Worm (Caenorhabditis elegans) whole organism, early embryonic: ENCODE results near the gene msrp-7.

Experiments
- B0310.2 ChIP-seq: sonication (generic microtip); optimal IDR thresholded peaks from 2 replicates; lab custom pipeline; 2016; ENCODE audit warnings: mild to moderate bottlenecking, missing genetic modification characterization, missing compliant biosample characterization
- F13C5.2 ChIP-seq: sonication (generic microtip); optimal IDR thresholded peaks from 2 replicates; lab custom pipeline; 2017; ENCODE audit warnings: mild to moderate bottlenecking, missing genetic modification characterization, inconsistent platforms, missing compliant biosample characterization
- aly-1 ChIP-seq: sonication (generic microtip); optimal IDR thresholded peaks from 2 replicates; lab custom pipeline; 2016; ENCODE audit warnings: missing genetic modification characterization, missing compliant biosample characterization
- ama-1 ChIP-seq: fragments of 150-350 bp; optimal IDR thresholded peaks from 2 replicates; lab custom pipeline; 2014
- ceh-13 ChIP-seq: fragments of 200-800 bp; sonication (Bioruptor generic); optimal IDR thresholded peaks from 2 replicates; lab custom pipeline; 2018; ENCODE audit warnings: mild to moderate bottlenecking, missing genetic modification characterization, missing compliant biosample characterization
- ceh-36 ChIP-seq: sonication (generic microtip); optimal IDR thresholded peaks from 2 replicates; lab custom pipeline; 2016; ENCODE audit warnings: missing genetic modification characterization, inconsistent platforms, missing compliant biosample characterization
- ets-7 ChIP-seq: sonication (generic microtip); optimal IDR thresholded peaks from 2 replicates; lab custom pipeline; 2016; ENCODE audit warnings: missing genotype, missing genetic modification characterization, missing compliant biosample characterization
- flt-1 ChIP-seq: fragments of 200-800 bp; sonication (Bioruptor generic); IDR thresholded peaks from 2 replicates; pipeline ENCODE4 v1.3.6; 2022; ENCODE audit warnings: missing genetic modification characterization, missing compliant biosample characterization
- hmbx-1 ChIP-seq: sonication (generic microtip); optimal IDR thresholded peaks from 2 replicates; lab custom pipeline; 2016; ENCODE audit warnings: mild to moderate bottlenecking, missing genetic modification characterization, missing compliant biosample characterization
- hmg-4 ChIP-seq: fragments of 200-800 bp; sonication (Bioruptor generic); optimal IDR thresholded peaks from 2 replicates; lab custom pipeline; 2018; ENCODE audit warnings: mild to moderate bottlenecking, missing genetic modification characterization, missing compliant biosample characterization
- hnd-1 ChIP-seq: sonication (generic microtip); optimal IDR thresholded peaks from 2 replicates; lab custom pipeline; 2016; ENCODE audit warnings: missing genetic modification characterization, missing compliant biosample characterization
- pes-1 ChIP-seq: fragments of 200-800 bp; sonication (Bioruptor generic); IDR thresholded peaks from 2 replicates; pipeline ENCODE4 v1.3.6; 2022; ENCODE audit warnings: missing genetic modification reagents, missing genetic modification characterization, missing compliant biosample characterization
- scrt-1 ChIP-seq: fragments of 200-800 bp; sonication (Bioruptor generic); IDR thresholded peaks from 2 replicates; pipeline ENCODE4 v1.3.6; 2022; ENCODE audit warnings: missing genetic modification characterization, missing compliant biosample characterization
- sea-1 ChIP-seq: fragments of 200-800 bp; sonication (Bioruptor generic); conservative IDR thresholded peaks from 2 replicates; pipeline ENCODE4 v1.3.6; 2022; ENCODE audit warnings: missing genetic modification characterization, missing compliant biosample characterization
- tbx-11 ChIP-seq: fragments of 200-800 bp; sonication (Bioruptor generic); IDR thresholded peaks from 2 replicates; pipeline ENCODE4 v1.3.6; 2022; ENCODE audit warnings: missing genetic modification characterization, missing compliant biosample characterization
- tbx-37 ChIP-seq: fragments of 200-800 bp; sonication (Bioruptor generic); conservative IDR thresholded peaks from 2 replicates; pipeline ENCODE4 v1.3.6; 2022; ENCODE audit warnings: missing genetic modification reagents, missing genetic modification characterization, missing compliant biosample characterization
- tra-4 ChIP-seq: sonication (generic microtip); optimal IDR thresholded peaks from 2 replicates; lab custom pipeline; 2017; ENCODE audit warnings: missing genetic modification characterization, missing compliant biosample characterization

msrp-7 gene

DNA sequence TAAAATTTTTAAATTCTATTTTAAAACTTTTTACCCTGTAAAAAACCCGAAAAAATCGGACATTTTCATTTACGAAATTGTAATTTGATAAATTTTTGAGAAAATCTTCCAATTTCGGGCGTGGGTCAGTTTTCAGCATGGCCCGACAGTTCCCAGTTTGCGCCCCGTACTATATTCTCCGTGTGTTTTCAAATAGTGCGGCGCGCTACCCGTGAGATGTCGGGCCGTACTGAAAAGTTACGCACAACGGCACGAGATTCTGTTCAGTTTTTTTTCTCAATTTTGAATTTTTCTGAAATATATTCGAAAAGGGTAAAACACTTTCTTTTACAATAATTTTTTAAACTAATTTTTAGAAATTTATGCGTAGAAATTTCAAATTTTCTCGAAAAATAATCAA lies 36.3 kb downstream of the msrp-7 start:
- no peak for TF ChIP-seq scrt-1 (GFP tag; lab: Robert Waterston, UW)
- TF ChIP-seq hmg-4 (GFP tag; lab: Kevin White, UChicago), result no peak
- no peak for TF ChIP-seq tra-4 (tag; lab: Kevin White, UChicago)
- no peak for TF ChIP-seq aly-1 (tag; lab: Kevin White, UChicago)
- no peak for TF ChIP-seq ceh-13
- no peak for TF ChIP-seq tbx-37 (GFP tag; lab: Robert Waterston, UW)
- no peak for TF ChIP-seq flt-1 (GFP tag; lab: Robert Waterston, UW)
- TF ChIP-seq sea-1, result no peak
- TF ChIP-seq ceh-36, result no peak
- no peak for TF ChIP-seq ets-7 (tag; lab: Kevin White, UChicago)
- no peak for TF ChIP-seq hmbx-1
- no peak for TF ChIP-seq tbx-11
- TF ChIP-seq pes-1 (GFP tag; lab: Robert Waterston, UW), result no peak
- TF ChIP-seq B0310.2 (tag; lab: Kevin White, UChicago), result no peak
- TF ChIP-seq F13C5.2 (tag; lab: Kevin White, UChicago), result no peak

ce11 chrII:10849903-10850302 lies 39.1 kb downstream of the msrp-7 start, which contains the start of gene M106.2:
Gene M106.2, minus strand, starts transcription at chrII:10850003.
- no peak for TF ChIP-seq B0310.2 (tag; lab: Kevin White, UChicago)
- TF ChIP-seq hmbx-1, result no peak
- TF ChIP-seq hmg-4 (GFP tag; lab: Kevin White, UChicago), result no peak
- no peak for TF ChIP-seq ets-7 (tag; lab: Kevin White, UChicago)
- TF ChIP-seq aly-1 (tag; lab: Kevin White, UChicago), result no peak

- TF ChIP-seq ama-1 (lab: Kevin White, UChicago) (no peak), pes-1 (GFP tag; lab: Robert Waterston, UW) (no peak), tbx-11 (no peak), sea-1 (no peak), hmg-4 (GFP tag; lab: Kevin White, UChicago) (peak; percentile 46), scrt-1 (GFP tag; lab: Robert Waterston, UW) (no peak)
Measured at ce11 chrII:10851110-10851509, 40.3 kb downstream of the msrp-7 start.

DNA sequence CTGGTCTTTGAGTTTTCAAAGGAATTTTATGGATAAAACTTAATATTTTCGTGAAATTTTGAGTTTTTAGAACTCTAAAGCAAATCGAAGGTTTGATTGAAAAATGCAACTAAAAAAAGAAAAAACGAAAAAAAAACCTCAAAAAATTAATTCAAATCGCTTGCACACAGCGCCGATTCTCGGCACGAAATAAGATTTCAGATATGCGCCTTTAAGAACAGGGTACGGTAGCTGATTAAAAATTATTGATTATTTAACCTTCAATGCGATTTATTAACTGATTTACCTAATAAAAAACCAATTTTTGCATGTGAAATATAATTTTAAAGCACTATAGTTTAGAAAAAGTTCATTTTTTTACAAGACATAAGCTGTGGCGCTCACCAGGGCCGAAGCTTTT lies 42.1 kb downstream of the msrp-7 start:
- TF ChIP-seq tra-4 (tag; lab: Kevin White, UChicago) (no peak), flt-1 (GFP tag; lab: Robert Waterston, UW) (no peak), tbx-37 (GFP tag; lab: Robert Waterston, UW) (no peak), sea-1 (no peak), B0310.2 (tag; lab: Kevin White, UChicago) (no peak), scrt-1 (GFP tag; lab: Robert Waterston, UW) (no peak)

DNA sequence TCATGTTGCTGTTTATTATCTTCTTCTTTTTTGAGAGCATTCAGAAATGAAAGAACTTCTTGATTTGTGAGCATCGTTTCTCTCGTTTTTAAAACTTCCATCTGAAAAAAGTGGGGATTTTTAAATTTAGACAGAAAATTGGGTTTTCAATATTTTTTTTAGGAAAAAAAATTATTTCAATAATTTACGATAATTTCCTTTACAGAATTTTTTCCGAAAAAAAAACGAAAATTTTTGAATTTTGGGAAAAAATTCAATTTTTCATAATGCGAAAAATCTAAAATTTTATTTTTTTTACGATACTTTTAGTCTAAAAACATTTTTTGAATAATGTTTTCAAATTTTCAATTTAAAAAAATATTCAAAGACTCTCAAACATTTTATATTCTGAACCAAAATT lies 46.3 kb downstream of the msrp-7 start, which contains the start of gene M106.7:
Gene M106.7 (minus strand): TSS at position 101 of the 400 bp plus-strand sequence.
- TF ChIP-seq hmg-4 (GFP tag; lab: Kevin White, UChicago) (no peak), flt-1 (GFP tag; lab: Robert Waterston, UW) (no peak), ceh-36 (no peak), tbx-37 (GFP tag; lab: Robert Waterston, UW) (no peak), aly-1 (tag; lab: Kevin White, UChicago) (no peak), F13C5.2 (tag; lab: Kevin White, UChicago) (no peak), hmbx-1 (no peak), ama-1 (lab: Kevin White, UChicago) (no peak), sea-1 (no peak), tra-4 (tag; lab: Kevin White, UChicago) (no peak)

ce11 chrII:10859359-10859758 lies 48.6 kb downstream of the msrp-7 start:
- TF ChIP-seq hnd-1, result no peak
- TF ChIP-seq sea-1, result no peak
- TF ChIP-seq tbx-37 (GFP tag; lab: Robert Waterston, UW), result no peak
- no peak for TF ChIP-seq flt-1 (GFP tag; lab: Robert Waterston, UW)
- TF ChIP-seq B0310.2 (tag; lab: Kevin White, UChicago), result no peak
- no peak for TF ChIP-seq tbx-11
- TF ChIP-seq ama-1 (lab: Kevin White, UChicago), result no peak
- no peak for TF ChIP-seq tra-4 (tag; lab: Kevin White, UChicago)
- no peak for TF ChIP-seq F13C5.2 (tag; lab: Kevin White, UChicago)
- no peak for TF ChIP-seq hmbx-1
- TF ChIP-seq aly-1 (tag; lab: Kevin White, UChicago), result no peak
- TF ChIP-seq ets-7 (tag; lab: Kevin White, UChicago), result no peak
- TF ChIP-seq ceh-36, result no peak
- TF ChIP-seq scrt-1 (GFP tag; lab: Robert Waterston, UW), result no peak

- TF ChIP-seq F13C5.2 (tag; lab: Kevin White, UChicago) (no peak), hmbx-1 (no peak), ceh-36 (no peak), hmg-4 (GFP tag; lab: Kevin White, UChicago) (no peak), scrt-1 (GFP tag; lab: Robert Waterston, UW) (no peak), ets-7 (tag; lab: Kevin White, UChicago) (no peak), tra-4 (tag; lab: Kevin White, UChicago) (no peak), flt-1 (GFP tag; lab: Robert Waterston, UW) (no peak), pes-1 (GFP tag; lab: Robert Waterston, UW) (no peak), ceh-13 (no peak), aly-1 (tag; lab: Kevin White, UChicago) (no peak), sea-1 (no peak), B0310.2 (tag; lab: Kevin White, UChicago) (no peak)
Measured at ce11 chrII:10860840-10861239, 50.0 kb downstream of the msrp-7 start, which contains the start of gene M106.3. Gene M106.3, minus strand, starts transcription at chrII:10860909.

DNA sequence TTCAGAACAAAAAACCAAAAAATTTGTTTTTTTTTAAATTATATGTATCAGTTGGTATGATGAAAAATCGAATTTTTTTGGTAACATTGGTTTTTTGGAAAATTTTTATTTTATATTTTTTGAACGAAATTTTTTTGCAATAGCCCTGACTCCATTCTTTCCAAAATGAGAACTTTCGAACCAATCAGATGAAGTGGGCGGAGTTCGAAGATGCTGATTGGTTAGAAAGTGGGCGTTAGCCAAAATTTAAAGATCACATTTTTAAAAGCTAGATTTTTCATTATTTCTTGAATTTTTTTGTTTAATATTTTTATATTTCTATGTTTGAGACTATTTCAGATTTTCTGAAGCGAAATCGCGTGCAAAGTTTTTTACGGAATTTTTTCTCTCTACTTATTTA lies 50.5 kb downstream of the msrp-7 start:
- TF ChIP-seq hmg-4 (GFP tag; lab: Kevin White, UChicago) (no peak), flt-1 (GFP tag; lab: Robert Waterston, UW) (no peak), B0310.2 (tag; lab: Kevin White, UChicago) (no peak), sea-1 (no peak), F13C5.2 (tag; lab: Kevin White, UChicago) (no peak)
